Fruit fly (Drosophila melanogaster) whole organism, prepupa: ENCODE results near the gene Tsp.

ENCODE experiments used
- CG3919 ChIP-seq: fragments of 200-800 bp; sonication (Bioruptor generic); optimal IDR thresholded peaks from 3 replicates; lab custom pipeline; 2016; ENCODE audit warnings: missing biosample characterization, missing genetic modification characterization
- Hr4 ChIP-seq: fragments of 200-800 bp; sonication (Bioruptor generic); optimal IDR thresholded peaks from 3 replicates; lab custom pipeline; 2016; ENCODE audit warnings: missing biosample characterization, missing genetic modification characterization
- dac ChIP-seq: fragments of 200-800 bp; sonication (Bioruptor generic); optimal IDR thresholded peaks from 2 replicates; lab custom pipeline; 2017; ENCODE audit warnings: missing biosample characterization, mild to moderate bottlenecking, missing genetic modification characterization

DNA sequence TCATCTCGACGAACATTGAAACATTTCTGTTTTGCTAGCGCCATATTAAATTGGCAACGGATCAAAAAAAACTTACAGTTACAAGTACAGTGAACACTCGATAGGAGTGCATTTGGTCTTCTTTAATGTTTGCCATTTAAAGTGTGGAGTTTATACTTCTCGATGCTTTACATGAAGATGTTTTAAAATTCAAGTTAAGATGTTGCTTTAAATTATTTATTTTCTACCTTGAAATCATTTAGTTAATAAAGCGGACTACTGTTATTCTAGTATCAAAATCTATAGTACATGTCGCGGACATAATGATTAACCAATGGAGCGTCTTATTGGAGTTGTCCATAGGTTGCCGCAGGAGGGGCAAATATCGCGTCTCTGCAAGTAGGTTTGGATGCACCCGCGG, 32.4 kb downstream of the Tsp start, which contains the start of gene cort:
- TF ChIP-seq dac (GFP tag; lab: Kevin White, UChicago) (no peak), Hr4 (GFP tag; lab: Kevin White, UChicago) (no peak), CG3919 (GFP tag; lab: Kevin White, UChicago) (no peak)
